Fruit fly (Drosophila melanogaster) whole organism, adult: ENCODE data around the gene Acp65Aa.
"Not testable (repeated sequence)": the region's sequence is repeated elsewhere in the genome, so short reads cannot be mapped to it uniquely, and the experiment has no call there.

Experiments
- CG7101 ChIP-seq: fragments of 200-800 bp; sonication (Bioruptor generic); optimal IDR thresholded peaks from 2 replicates; lab custom pipeline; 2018; ENCODE audit warnings: missing biosample characterization, mild to moderate bottlenecking, missing genetic modification characterization, moderate library complexity
- Crg-1 ChIP-seq: fragments of 200-800 bp; sonication (Bioruptor generic); optimal IDR thresholded peaks from 2 replicates; lab custom pipeline; 2016; ENCODE audit warnings: missing biosample characterization, missing genetic modification characterization
- Mnt ChIP-seq: fragments of 200-800 bp; sonication (Bioruptor generic); optimal IDR thresholded peaks from 2 replicates; lab custom pipeline; 2016; ENCODE audit warnings: missing biosample characterization, mild to moderate bottlenecking, missing genetic modification characterization
- bab1 ChIP-seq: fragments of 200-800 bp; sonication (Bioruptor generic); optimal IDR thresholded peaks from 3 replicates; lab custom pipeline; 2019; ENCODE audit warnings: missing biosample characterization, mild to moderate bottlenecking, missing genetic modification characterization, moderate library complexity
- cic ChIP-seq: fragments of 200-800 bp; sonication (Bioruptor generic); optimal IDR thresholded peaks from 2 replicates; lab custom pipeline; 2017; ENCODE audit warnings: missing biosample characterization, mild to moderate bottlenecking, missing genetic modification characterization, moderate library complexity
- kay ChIP-seq: fragments of 200-800 bp; sonication (Bioruptor generic); peaks from one replicate; lab custom pipeline; 2016; ENCODE audit warnings: missing biosample characterization, missing genetic modification characterization, borderline replicate concordance
- ovo ChIP-seq: fragments of 200-800 bp; sonication (Bioruptor generic); optimal IDR thresholded peaks from 2 replicates; lab custom pipeline; 2016; ENCODE audit warnings: missing biosample characterization, missing genetic modification characterization
- toe ChIP-seq: fragments of 200-800 bp; sonication (Bioruptor generic); optimal IDR thresholded peaks from 2 replicates; lab custom pipeline; 2016; ENCODE audit warnings: missing biosample characterization, missing genetic modification characterization

- TF ChIP-seq Crg-1; ovo (GFP tag; lab: Kevin White, UChicago); toe (GFP tag; lab: Kevin White, UChicago); kay (GFP tag; lab: Kevin White, UChicago); CG7101 (tag; lab: Kevin White, UChicago); bab1 (GFP tag; lab: Kevin White, UChicago); Mnt (GFP tag; lab: Kevin White, UChicago); cic: not testable (repeated sequence)
These were observed 3.3 kb downstream of the Acp65Aa start, which contains the start of gene Lcp65Ab1 for dm6 chr3L:6149248-6149647.
